Worm (Caenorhabditis elegans): ENCODE results near the gene T25B2.3.

DNA sequence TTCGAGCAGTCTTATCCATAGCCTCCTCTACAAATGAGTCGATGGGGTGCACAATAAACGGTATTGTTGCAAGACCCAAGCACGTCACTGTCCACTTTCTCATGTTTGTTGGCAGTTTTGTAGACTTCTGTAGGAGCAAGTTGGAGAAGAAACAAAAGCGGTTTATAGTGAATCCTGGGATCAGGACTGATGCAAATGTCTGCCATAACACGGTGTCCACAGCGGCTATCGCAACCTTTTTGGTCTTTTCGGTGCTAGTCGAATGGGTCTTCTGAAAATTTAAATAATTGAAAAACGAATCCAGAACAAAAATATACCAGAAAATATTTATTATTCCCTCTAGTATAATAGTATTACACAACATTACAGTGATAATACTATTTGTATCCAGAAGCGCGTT lies 29.4 kb downstream of the T25B2.3 start:
- TF ChIP-seq tbx-11 (GFP tag; IDR thresholded peaks at IDR 0.05) (no peak), hmg-4 (GFP tag; optimal IDR thresholded peaks at IDR 0.05) (no peak), ceh-13 (GFP tag; optimal IDR thresholded peaks at IDR 0.05) (no peak), flt-1 (GFP tag; IDR thresholded peaks at IDR 0.05) (no peak), B0310.2 (tag; optimal IDR thresholded peaks at IDR 0.05) (no peak), tbx-37 (GFP tag; conservative IDR thresholded peaks at IDR 0.05) (no peak), ama-1 (optimal IDR thresholded peaks at IDR 0.05) (no peak), aly-1 (tag; optimal IDR thresholded peaks at IDR 0.05) (no peak), sea-1 (GFP tag; conservative IDR thresholded peaks at IDR 0.05) (no peak), pes-1 (GFP tag; IDR thresholded peaks at IDR 0.05) (no peak)
